Fruit fly (Drosophila melanogaster): ENCODE measurements around the gene CG6125.

DNA sequence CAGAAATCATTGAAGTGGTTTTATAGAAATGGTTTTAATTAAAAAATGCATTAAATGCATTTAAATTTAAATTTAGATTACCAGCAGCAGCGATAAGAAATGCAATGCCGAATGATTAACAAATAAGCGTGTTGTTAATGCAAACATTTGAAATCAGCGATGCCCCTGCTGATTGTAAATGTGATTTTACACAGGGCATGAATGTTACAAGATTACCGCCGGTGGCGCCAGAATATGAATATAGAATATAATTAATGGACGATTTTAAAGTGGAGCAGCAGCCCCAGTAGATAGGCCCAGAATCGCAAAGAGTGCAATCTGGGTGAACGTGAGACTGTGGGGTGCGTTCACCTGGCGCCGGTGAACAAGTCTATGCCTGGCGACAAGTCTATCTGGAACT is 39.3 kb upstream of the CG6125 start:
- no peak for TF ChIP-seq h (GFP tag; optimal IDR thresholded peaks at IDR 0.05)
- TF ChIP-seq Dif (GFP tag; optimal IDR thresholded peaks at IDR 0.05; ENCODE audit: partially characterized antibody): no peak
- no peak for TF ChIP-seq Myc (optimal IDR thresholded peaks at IDR 0.05)
- TF ChIP-seq CrebA (GFP tag; optimal IDR thresholded peaks at IDR 0.05; ENCODE audit: borderline replicate concordance): no peak
- TF ChIP-seq tai (GFP tag; optimal IDR thresholded peaks at IDR 0.05): no peak

Data from whole organism, wandering third instar larva.